Worm (Caenorhabditis elegans): Measurements from ENCODE around the gene srz-15.

The srz-15 gene

ce11 chrIV:12900267-12900666, 15.3 kb upstream of the srz-15 start, which contains the start of gene K08D8.10 (continued):
- TF ChIP-seq tlp-1 (tag; optimal IDR thresholded peaks at IDR 0.05) (no peak), mab-9 (GFP tag; IDR thresholded peaks at IDR 0.05) (no peak), nhr-12 (tag; optimal IDR thresholded peaks at IDR 0.05) (no peak)

ce11 chrIV:12901602-12902001, 14.0 kb upstream of the srz-15 start:
- TF ChIP-seq lin-13 (GFP tag; optimal IDR thresholded peaks at IDR 0.05): no peak
- TF ChIP-seq ceh-63 (GFP tag; optimal IDR thresholded peaks at IDR 0.05): no peak
- peak in 1 of 2 experiments; percentile 15 for TF ChIP-seq lin-35 (GFP tag; optimal IDR thresholded peaks at IDR 0.05)
- peak; percentile 83 for TF ChIP-seq elt-2 (tag; optimal IDR thresholded peaks at IDR 0.05)
- TF ChIP-seq nhr-77 (tag; optimal IDR thresholded peaks at IDR 0.05): no peak
- no peak for TF ChIP-seq fkh-8 (tag; optimal IDR thresholded peaks at IDR 0.05)
- no peak for TF ChIP-seq C34B4.2 (tag; optimal IDR thresholded peaks at IDR 0.05)
- TF ChIP-seq nhr-12 (tag; optimal IDR thresholded peaks at IDR 0.05): no peak
- no peak for TF ChIP-seq hpl-2 (GFP tag; optimal IDR thresholded peaks at IDR 0.05)
- no peak for TF ChIP-seq grh-1 (GFP tag; IDR thresholded peaks at IDR 0.05)
- no peak for TF ChIP-seq irx-1 (tag; optimal IDR thresholded peaks at IDR 0.05)
- no peak for TF ChIP-seq lin-39 (tag; optimal IDR thresholded peaks at IDR 0.05)
- TF ChIP-seq nhr-28 (tag; optimal IDR thresholded peaks at IDR 0.05): no peak

DNA sequence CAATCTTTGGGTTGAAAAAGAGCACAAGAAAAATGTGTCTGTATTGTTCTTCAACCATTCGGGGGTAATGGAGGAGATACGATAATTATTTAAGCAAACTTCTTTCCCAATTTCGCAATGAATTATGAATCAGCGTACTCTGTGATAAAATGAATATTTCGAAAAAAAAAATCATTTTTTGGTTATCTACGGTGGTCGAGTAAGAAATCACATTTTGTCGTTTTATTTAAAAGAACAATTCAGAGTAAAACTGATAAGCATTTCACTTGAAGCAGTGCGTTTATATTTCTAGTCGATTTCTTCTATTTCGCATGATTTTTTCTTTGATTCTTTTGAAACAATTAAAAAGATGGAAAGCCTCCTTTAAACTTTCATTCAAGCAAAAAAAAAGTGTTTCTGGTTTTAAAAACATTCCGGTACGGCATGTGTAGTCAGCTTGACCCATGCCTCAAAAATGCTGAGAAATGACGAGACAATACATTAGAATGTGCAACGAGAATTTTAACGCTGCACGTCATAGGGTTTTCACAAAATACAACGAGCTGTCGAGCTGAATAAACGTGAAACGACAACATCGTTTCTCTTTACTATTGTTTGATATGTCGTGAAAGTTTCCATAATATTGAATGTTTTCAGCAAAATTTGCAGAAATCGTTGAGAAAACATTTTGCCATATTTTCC, 13.0 kb upstream of the srz-15 start, which contains the start of gene K08D8.2:
Gene K08D8.2 (plus strand): TSS at position 631 of the 681 bp plus-strand sequence.
- TF ChIP-seq elt-2 (tag; optimal IDR thresholded peaks at IDR 0.05) (peak; percentile 49), ztf-11 (tag; optimal IDR thresholded peaks at IDR 0.05) (no peak), lin-15B (tag; optimal IDR thresholded peaks at IDR 0.05) (no peak)

DNA sequence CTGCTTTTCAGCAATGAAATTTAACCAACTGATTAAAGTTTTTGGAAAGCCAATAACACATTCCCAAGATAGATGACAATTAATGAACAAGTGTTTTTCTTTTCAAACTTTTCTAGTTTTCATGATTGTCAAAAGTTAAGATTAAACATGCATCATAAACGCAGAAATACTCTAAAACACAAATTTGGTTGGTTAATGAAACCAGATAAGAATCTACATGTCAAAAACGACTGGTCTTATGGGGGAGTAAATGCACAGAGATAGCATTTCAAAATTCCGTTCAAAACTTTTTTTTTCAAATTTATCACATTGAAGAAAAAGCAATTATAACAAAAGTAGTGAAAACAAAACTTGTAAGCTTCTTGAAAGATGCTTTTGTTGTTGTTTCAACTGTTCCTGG, 11.9 kb upstream of the srz-15 start:
- TF ChIP-seq nhr-77 (tag; optimal IDR thresholded peaks at IDR 0.05): no peak
- no peak for TF ChIP-seq lin-13 (GFP tag; optimal IDR thresholded peaks at IDR 0.05)
- TF ChIP-seq ama-1 (optimal IDR thresholded peaks at IDR 0.05): no peak
- no peak for TF ChIP-seq xbp-1 (tag; optimal IDR thresholded peaks at IDR 0.05)

ce11 chrIV:12906529-12906928, 9.1 kb upstream of the srz-15 start, which contains the start of gene K08D8.3:
Gene K08D8.3 (minus strand): TSS chrIV:12906659.
- no peak for TF ChIP-seq mef-2 (tag; optimal IDR thresholded peaks at IDR 0.05)
- TF ChIP-seq lin-35 (GFP tag; optimal IDR thresholded peaks at IDR 0.05): peak in 1 of 2 experiments; percentile 16
- TF ChIP-seq elt-2 (tag; optimal IDR thresholded peaks at IDR 0.05): peak; percentile 86
- TF ChIP-seq nhr-20 (tag; optimal IDR thresholded peaks at IDR 0.05): peak; percentile 11

DNA sequence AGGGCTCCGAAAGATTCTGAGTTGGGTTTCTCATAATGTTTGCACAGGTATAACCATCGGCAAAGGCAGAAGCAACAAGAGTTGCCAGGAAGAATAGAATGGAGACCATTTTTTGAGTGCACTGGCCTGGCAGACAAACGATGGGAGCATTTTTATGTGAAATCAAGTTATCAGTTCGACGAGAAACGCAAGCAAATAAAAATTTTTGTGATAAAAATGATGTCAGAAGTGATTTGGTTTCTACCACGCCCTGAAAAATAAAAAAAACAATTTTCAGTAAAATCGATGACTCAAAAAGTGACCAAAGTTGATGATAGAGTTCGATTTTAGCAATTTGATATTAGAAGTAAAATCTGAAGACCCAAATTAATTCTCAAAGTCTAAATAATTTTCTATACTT, 5.7 kb upstream of the srz-15 start, which contains the start of gene K08D8.4:
Gene K08D8.4 (minus strand): TSS at position 128 of the 400 bp plus-strand sequence.
- TF ChIP-seq nhr-11 (tag; optimal IDR thresholded peaks at IDR 0.05): no peak
- TF ChIP-seq elt-2 (tag; optimal IDR thresholded peaks at IDR 0.05): peak; percentile 58

- TF ChIP-seq efl-3 (GFP tag; optimal IDR thresholded peaks at IDR 0.05): no peak
- TF ChIP-seq lin-39 (tag; optimal IDR thresholded peaks at IDR 0.05): no peak
- peak; percentile 84 for TF ChIP-seq elt-2 (tag; optimal IDR thresholded peaks at IDR 0.05)
- TF ChIP-seq C04F5.9 (tag; optimal IDR thresholded peaks at IDR 0.05): no peak
- no peak for TF ChIP-seq pax-3 (tag; optimal IDR thresholded peaks at IDR 0.05)
These were observed 3.6 kb upstream of the srz-15 start, which contains the start of gene K08D8.5 for ce11 chrIV:12911990-12912389. Gene K08D8.5 (minus strand): TSS chrIV:12912129.

DNA sequence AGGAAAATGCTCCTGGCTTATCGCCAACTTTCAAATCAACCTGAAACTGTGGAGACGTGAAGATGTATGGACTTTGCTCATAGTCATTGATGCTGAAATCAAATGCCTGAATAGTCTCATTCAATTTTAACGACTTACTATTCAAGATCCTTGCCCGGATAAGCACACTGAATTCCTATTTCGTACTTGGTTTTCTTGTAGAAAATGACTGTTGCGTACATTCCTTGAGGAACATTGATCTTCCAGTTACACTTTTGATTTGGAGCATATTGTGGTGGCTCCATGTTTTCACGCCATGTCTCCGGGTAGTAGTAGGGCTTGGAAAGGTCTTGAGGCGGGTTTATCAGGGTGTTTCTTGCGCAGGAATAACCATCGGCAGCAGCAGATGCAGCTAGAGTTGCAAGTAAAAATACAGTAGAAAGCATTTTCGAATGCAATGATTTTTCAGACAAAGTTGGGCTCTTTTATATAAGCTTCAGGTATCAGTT, 1.0 kb upstream of the srz-15 start, which contains the start of gene irg-6:
Gene irg-6 (minus strand): TSS at position 438 of the 488 bp plus-strand sequence.
- TF ChIP-seq nhr-85 (tag) (peak; percentile 0), mab-9 (GFP tag; IDR thresholded peaks at IDR 0.05) (no peak)

All from whole organism, L1 larva.